Fruit fly (Drosophila melanogaster) whole organism, wandering third instar larva: ENCODE data around the gene HP1c.

Source experiments
- Abd-B ChIP-seq: fragments of >200 bp; optimal IDR thresholded peaks from 2 replicates; lab custom pipeline; 2017; ENCODE audit warnings: missing biosample characterization, missing genetic modification characterization
- CG32264 ChIP-seq: fragments of 200-800 bp; sonication (Bioruptor generic); optimal IDR thresholded peaks from 2 replicates; lab custom pipeline; 2016; ENCODE audit warnings: missing biosample characterization, missing genetic modification characterization
- CG9705 ChIP-seq: fragments of 200-800 bp; sonication (Bioruptor generic); optimal IDR thresholded peaks from 2 replicates; lab custom pipeline; 2018; ENCODE audit warnings: missing biosample characterization, mild to moderate bottlenecking, missing genetic modification characterization
- CrebA ChIP-seq: fragments of 200-800 bp; sonication (Bioruptor generic); optimal IDR thresholded peaks from 2 replicates; lab custom pipeline; 2016; ENCODE audit warnings: missing biosample characterization, mild to moderate bottlenecking, missing genetic modification characterization, borderline replicate concordance
- Dfd ChIP-seq: fragments of >200 bp; optimal IDR thresholded peaks from 2 replicates; lab custom pipeline; 2017; ENCODE audit warnings: missing biosample characterization, missing genetic modification characterization
- Dif ChIP-seq: fragments of 200-275, 200-300 bp; sonication (Bioruptor generic); optimal IDR thresholded peaks from 2 replicates; lab custom pipeline; 2018; ENCODE audit warnings: missing biosample characterization, missing genetic modification characterization; ENCODE audit not compliant: partially characterized antibody
- GATAd ChIP-seq: sonication (Bioruptor generic); optimal IDR thresholded peaks from 2 replicates; lab custom pipeline; 2016; ENCODE audit warnings: missing biosample characterization, missing genetic modification characterization
- HLH106 ChIP-seq: fragments of 200-800 bp; optimal IDR thresholded peaks from 3 replicates; lab custom pipeline; 2019; ENCODE audit warnings: missing biosample characterization, mild to moderate bottlenecking, missing genetic modification characterization, moderate library complexity
- Hnf4 ChIP-seq: fragments of 200-800 bp; sonication (Bioruptor generic); optimal IDR thresholded peaks from 2 replicates; lab custom pipeline; 2016; ENCODE audit warnings: missing biosample characterization, mild to moderate bottlenecking, missing genetic modification characterization
- Hr78 ChIP-seq: fragments of >200 bp; optimal IDR thresholded peaks from 2 replicates; lab custom pipeline; 2017; ENCODE audit warnings: missing biosample characterization, missing genetic modification characterization
- Hr83 ChIP-seq: fragments of 200-300 bp; sonication (Bioruptor generic); optimal IDR thresholded peaks from 2 replicates; lab custom pipeline; 2016; ENCODE audit warnings: missing biosample characterization, mild to moderate bottlenecking, missing genetic modification characterization, moderate library complexity; ENCODE audit not compliant: poor library complexity, severe bottlenecking
- Jra ChIP-seq: sonication (Bioruptor generic); optimal IDR thresholded peaks from 2 replicates; lab custom pipeline; 2016; ENCODE audit warnings: missing biosample characterization, missing genetic modification characterization
- Mio ChIP-seq: sonication (Bioruptor generic); optimal IDR thresholded peaks from 2 replicates; lab custom pipeline; 2016; ENCODE audit warnings: missing biosample characterization, missing genetic modification characterization
- Myc ChIP-seq: fragments of >200 bp; optimal IDR thresholded peaks from 2 replicates; lab custom pipeline; 2017
- N ChIP-seq: fragments of >200 bp; optimal IDR thresholded peaks from 2 replicates; lab custom pipeline; 2018; ENCODE audit warnings: missing biosample characterization, missing external identifiers, missing genetic modification characterization
- OdsH ChIP-seq: fragments of 200-800 bp; sonication (Bioruptor generic); optimal IDR thresholded peaks from 2 replicates; lab custom pipeline; 2016; ENCODE audit warnings: missing biosample characterization, mild to moderate bottlenecking, missing genetic modification characterization
- Rel ChIP-seq, 2 experiments: fragments of 200-800 bp; sonication (Bioruptor generic) in 1 of 2; optimal IDR thresholded peaks; 2 replicates in 1 of 2; 3 replicates in 1 of 2; lab custom pipeline; 2016 to 2019; ENCODE audit warnings: mild to moderate bottlenecking in 2 of 2, missing biosample characterization in 2 of 2, missing genetic modification characterization in 2 of 2, moderate library complexity in 1 of 2
- Sp1 ChIP-seq: fragments of 200-800 bp; sonication (Bioruptor generic); optimal IDR thresholded peaks from 3 replicates; lab custom pipeline; 2019; ENCODE audit warnings: missing biosample characterization, mild to moderate bottlenecking, missing genetic modification characterization, moderate library complexity
- Vsx2 ChIP-seq: fragments of 200-300, 225-300 bp; sonication (Bioruptor generic); optimal IDR thresholded peaks from 2 replicates; lab custom pipeline; 2018; ENCODE audit warnings: missing biosample characterization, missing genetic modification characterization; ENCODE audit not compliant: partially characterized antibody
- br ChIP-seq: fragments of 200-800 bp; sonication (Bioruptor generic); optimal IDR thresholded peaks from 2 replicates; lab custom pipeline; 2016; ENCODE audit warnings: missing biosample characterization, missing genetic modification characterization
- brk ChIP-seq: fragments of 200-800 bp; sonication (Bioruptor generic); optimal IDR thresholded peaks from 2 replicates; lab custom pipeline; 2016; ENCODE audit warnings: missing biosample characterization, mild to moderate bottlenecking, missing genetic modification characterization
- dl ChIP-seq, 2 experiments: fragments of 175-275, 200-275 bp in 1 of 2; fragments of 200-275 bp in 1 of 2; sonication (Bioruptor generic); optimal IDR thresholded peaks; lab custom pipeline; 2018; ENCODE audit warnings: mild to moderate bottlenecking in 2 of 2, missing biosample characterization in 2 of 2, missing genetic modification characterization in 2 of 2, moderate library complexity in 2 of 2; ENCODE audit not compliant: partially characterized antibody in 2 of 2, insufficient read depth in 1 of 2
- dmrt93B ChIP-seq: fragments of 200-800 bp; sonication (Bioruptor generic); optimal IDR thresholded peaks from 2 replicates; lab custom pipeline; 2018; ENCODE audit warnings: missing biosample characterization, mild to moderate bottlenecking, missing genetic modification characterization
- dsf ChIP-seq: sonication (Bioruptor generic); optimal IDR thresholded peaks from 2 replicates; lab custom pipeline; 2016; ENCODE audit warnings: missing biosample characterization, missing genetic modification characterization, borderline replicate concordance
- ey ChIP-seq: fragments of 200-800 bp; sonication (Bioruptor generic); optimal IDR thresholded peaks from 2 replicates; lab custom pipeline; 2016; ENCODE audit warnings: missing biosample characterization, missing genetic modification characterization
- foxo ChIP-seq, 2 experiments: fragments of 200-800 bp; sonication (Bioruptor generic); optimal IDR thresholded peaks; 2 replicates in 1 of 2; 3 replicates in 1 of 2; lab custom pipeline; 2016 to 2017; ENCODE audit warnings: missing biosample characterization in 2 of 2, missing genetic modification characterization in 2 of 2
- fru ChIP-seq: fragments of 200-800 bp; sonication (Bioruptor generic); optimal IDR thresholded peaks from 3 replicates; lab custom pipeline; 2016; ENCODE audit warnings: missing biosample characterization, mild to moderate bottlenecking, missing genetic modification characterization
- h ChIP-seq: fragments of 200-800 bp; sonication (Bioruptor generic); optimal IDR thresholded peaks from 3 replicates; lab custom pipeline; 2016; ENCODE audit warnings: missing biosample characterization, mild to moderate bottlenecking, missing genetic modification characterization
- jim ChIP-seq: fragments of 175-275, 200-325 bp; sonication (Bioruptor generic); optimal IDR thresholded peaks from 2 replicates; lab custom pipeline; 2016; ENCODE audit warnings: missing biosample characterization, mild to moderate bottlenecking, missing genetic modification characterization
- lola ChIP-seq: fragments of >200 bp; optimal IDR thresholded peaks from 2 replicates; lab custom pipeline; 2017; ENCODE audit warnings: missing biosample characterization, missing genetic modification characterization
- pan ChIP-seq: fragments of >200 bp; optimal IDR thresholded peaks from 2 replicates; lab custom pipeline; 2017
- psq ChIP-seq: fragments of 200-800 bp; sonication (Bioruptor generic); optimal IDR thresholded peaks from 3 replicates; lab custom pipeline; 2017; ENCODE audit warnings: missing biosample characterization, mild to moderate bottlenecking, missing genetic modification characterization, moderate library complexity
- rgr ChIP-seq: fragments of 200-800 bp; sonication (Bioruptor generic); optimal IDR thresholded peaks from 3 replicates; lab custom pipeline; 2016; ENCODE audit warnings: missing biosample characterization, mild to moderate bottlenecking, missing genetic modification characterization
- sage ChIP-seq: fragments of 200-800 bp; sonication (Bioruptor generic); optimal IDR thresholded peaks from 2 replicates; lab custom pipeline; 2016; ENCODE audit warnings: missing biosample characterization, mild to moderate bottlenecking, missing genetic modification characterization
- sv ChIP-seq: fragments of 200-800 bp; sonication (Bioruptor generic); optimal IDR thresholded peaks from 3 replicates; lab custom pipeline; 2016; ENCODE audit warnings: missing biosample characterization, missing genetic modification characterization
- tai ChIP-seq: sonication (Bioruptor generic); optimal IDR thresholded peaks from 2 replicates; lab custom pipeline; 2016; ENCODE audit warnings: missing biosample characterization, missing genetic modification characterization
- usp ChIP-seq: fragments of >200 bp; optimal IDR thresholded peaks from 2 replicates; lab custom pipeline; 2017; ENCODE audit warnings: missing biosample characterization, missing genetic modification characterization
- woc ChIP-seq: sonication (Bioruptor generic); optimal IDR thresholded peaks from 2 replicates; lab custom pipeline; 2016; ENCODE audit warnings: missing biosample characterization, mild to moderate bottlenecking, missing genetic modification characterization

Gene HP1c

dm6 chr3R:22724149-22724973 is 21.1 kb upstream of the HP1c start, which contains the start of gene Irp-1A:
Gene Irp-1A, minus strand, starts transcription at chr3R:22724587.
- peak; percentile 63 for TF ChIP-seq woc (GFP tag; lab: Kevin White, UChicago)
- TF ChIP-seq lola (GFP tag; lab: Kevin White, UChicago), result no peak
- no peak for TF ChIP-seq CrebA (GFP tag; lab: Kevin White, UChicago)
- TF ChIP-seq OdsH (GFP tag; lab: Kevin White, UChicago), result peak; percentile 54
- TF ChIP-seq Dif (GFP tag; lab: Kevin White, UChicago), result no peak
- TF ChIP-seq Sp1 (GFP tag; lab: Kevin White, UChicago), result peak; percentile 75
- peak; percentile 51 for TF ChIP-seq fru (GFP tag; lab: Kevin White, UChicago)
- TF ChIP-seq rgr (GFP tag; lab: Kevin White, UChicago), result peak; percentile 72
- peak; percentile 3 for TF ChIP-seq CG9705
- no peak for TF ChIP-seq Rel (GFP tag; optimal IDR thresholded peaks at IDR 0.05; lab: Kevin White, UChicago)
- peak; percentile 37 for TF ChIP-seq Rel (tag; optimal IDR thresholded peaks at IDR 0.05; lab: Kevin White, UChicago)
- no peak for TF ChIP-seq Hnf4 (GFP tag; lab: Kevin White, UChicago)
- no peak for TF ChIP-seq N (GFP tag; lab: Kevin White, UChicago)
- no peak for TF ChIP-seq Abd-B (GFP tag; lab: Kevin White, UChicago)
- TF ChIP-seq dsf (GFP tag; lab: Kevin White, UChicago), result peak; percentile 4
- TF ChIP-seq CG32264, result peak; percentile 27
- TF ChIP-seq dl (GFP tag; optimal IDR thresholded peaks at IDR 0.05; lab: Kevin White, UChicago; ENCODE audit: insufficient read depth in 1 of 2, partially characterized antibody in 2 of 2), result no peak
- TF ChIP-seq Hr83 (GFP tag; lab: Kevin White, UChicago), result peak; percentile 80
- TF ChIP-seq jim (GFP tag; lab: Kevin White, UChicago), result no peak
- no peak for TF ChIP-seq pan (lab: Kevin White, UChicago)
- TF ChIP-seq Myc (lab: Kevin White, UChicago), result peak; percentile 26
- no peak for TF ChIP-seq Dfd (GFP tag; lab: Kevin White, UChicago)
- no peak for TF ChIP-seq usp (GFP tag; lab: Kevin White, UChicago)
- peak; percentile 3 for TF ChIP-seq dmrt93B (GFP tag; lab: Kevin White, UChicago)
- TF ChIP-seq ey, result peak; percentile 23
- TF ChIP-seq GATAd (GFP tag; lab: Kevin White, UChicago), result no peak
- TF ChIP-seq psq, result peak; percentile 62
- TF ChIP-seq Hr78 (GFP tag; lab: Kevin White, UChicago), result no peak
- no peak for TF ChIP-seq tai (GFP tag; lab: Kevin White, UChicago)
- TF ChIP-seq sv (GFP tag; lab: Kevin White, UChicago), result peak; percentile 55
- peak; percentile 54 for TF ChIP-seq h (GFP tag; lab: Kevin White, UChicago)
- peak; percentile 68 for TF ChIP-seq HLH106 (tag; lab: Kevin White, UChicago)
- peak; percentile 9 for TF ChIP-seq sage
- TF ChIP-seq foxo (GFP tag; optimal IDR thresholded peaks at IDR 0.05; lab: Kevin White, UChicago), result peak in 1 of 2 experiments; percentile 73
- TF ChIP-seq Mio (GFP tag; lab: Kevin White, UChicago), result no peak
- TF ChIP-seq Vsx2, result no peak
- TF ChIP-seq brk (GFP tag; lab: Kevin White, UChicago), result no peak
- peak; percentile 40 for TF ChIP-seq Jra
- TF ChIP-seq br (GFP tag; lab: Kevin White, UChicago), result peak; percentile 16
